Worm (Caenorhabditis elegans): ENCODE results near the gene ina-1.
A peak's percentile ranks its signal among the peaks of the same experiment; 100 is the strongest.

The ina-1 gene

ce11 chrIII:9152950-9153349 is 19.7 kb downstream of the ina-1 start:
- no peak for TF ChIP-seq dao-5 (tag; optimal IDR thresholded peaks at IDR 0.05)
- TF ChIP-seq him-1 (tag; optimal IDR thresholded peaks at IDR 0.05), result no peak
- no peak for TF ChIP-seq W03F9.2 (tag; optimal IDR thresholded peaks at IDR 0.05)

DNA sequence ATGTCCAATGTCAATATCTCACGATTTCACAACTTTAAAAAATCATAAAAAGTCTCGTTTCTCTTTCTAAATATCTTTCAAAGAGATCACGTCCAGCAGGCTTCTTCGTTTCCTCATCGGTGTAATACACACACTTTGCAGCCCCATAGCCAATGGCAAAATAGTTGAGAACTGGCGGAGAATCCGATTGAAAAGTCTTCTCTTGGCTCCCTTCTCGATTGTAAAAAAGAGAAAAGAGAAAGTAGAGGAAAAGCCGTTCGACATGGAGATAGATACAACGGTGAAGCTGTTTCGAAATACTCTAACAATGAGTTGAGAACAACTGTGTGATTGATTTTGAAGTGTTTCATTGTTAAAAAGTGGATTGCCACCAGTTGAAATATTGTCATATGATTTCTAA is 20.8 kb downstream of the ina-1 start:
- TF ChIP-seq dao-5 (tag; optimal IDR thresholded peaks at IDR 0.05) (no peak), W03F9.2 (tag; optimal IDR thresholded peaks at IDR 0.05) (no peak), him-1 (tag; optimal IDR thresholded peaks at IDR 0.05) (no peak)

ce11 chrIII:9149132-9149531 is 23.5 kb downstream of the ina-1 start:
- TF ChIP-seq him-1 (tag; optimal IDR thresholded peaks at IDR 0.05) (no peak), dao-5 (tag; optimal IDR thresholded peaks at IDR 0.05) (no peak), W03F9.2 (tag; optimal IDR thresholded peaks at IDR 0.05) (no peak)

ce11 chrIII:9145765-9146164 is 26.8 kb downstream of the ina-1 start, which contains the start of gene ZK512.8:
ZK512.8 (plus strand) TSS chrIII:9146065.
- TF ChIP-seq dao-5 (tag; optimal IDR thresholded peaks at IDR 0.05) (no peak), him-1 (tag; optimal IDR thresholded peaks at IDR 0.05) (no peak), W03F9.2 (tag; optimal IDR thresholded peaks at IDR 0.05) (no peak)

DNA sequence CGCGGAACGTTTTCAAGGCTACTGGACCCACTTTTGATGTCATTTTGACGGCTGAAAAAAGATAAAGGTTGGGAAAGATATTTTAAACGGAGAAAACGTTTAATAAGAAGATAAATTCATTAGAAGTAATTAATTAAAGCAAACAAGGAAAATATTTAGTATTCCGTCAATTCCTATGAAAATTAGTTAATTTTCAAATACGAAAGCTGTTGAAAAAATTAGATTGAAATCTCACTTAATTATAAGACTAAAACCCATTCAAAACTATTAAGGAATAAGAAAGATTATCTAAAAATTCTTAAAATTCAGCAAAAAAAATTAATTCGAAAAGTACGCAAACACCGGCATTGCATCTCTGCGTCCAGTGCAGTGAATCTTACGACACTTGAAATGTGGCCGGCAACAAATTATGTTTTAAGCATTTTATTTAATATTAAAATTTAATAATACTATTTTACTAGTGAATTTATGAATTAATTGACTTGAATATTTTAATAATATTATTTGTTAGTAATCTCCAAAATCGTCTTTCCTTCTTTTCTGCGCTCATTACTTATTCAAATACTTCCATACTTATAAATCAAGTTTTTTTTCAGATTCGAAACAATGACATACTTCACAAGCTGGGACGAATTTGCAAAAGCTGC is 27.7 kb downstream of the ina-1 start, which contains the start of the genes ZK512.2 and ZK512.4:
ZK512.2 (minus strand) TSS at position 51 of the 647 bp plus-strand sequence.
ZK512.4 (plus strand) TSS at position 597 of the 647 bp plus-strand sequence.
- TF ChIP-seq W03F9.2 (tag; optimal IDR thresholded peaks at IDR 0.05), result peak; percentile 65
- no peak for TF ChIP-seq dao-5 (tag; optimal IDR thresholded peaks at IDR 0.05)

DNA sequence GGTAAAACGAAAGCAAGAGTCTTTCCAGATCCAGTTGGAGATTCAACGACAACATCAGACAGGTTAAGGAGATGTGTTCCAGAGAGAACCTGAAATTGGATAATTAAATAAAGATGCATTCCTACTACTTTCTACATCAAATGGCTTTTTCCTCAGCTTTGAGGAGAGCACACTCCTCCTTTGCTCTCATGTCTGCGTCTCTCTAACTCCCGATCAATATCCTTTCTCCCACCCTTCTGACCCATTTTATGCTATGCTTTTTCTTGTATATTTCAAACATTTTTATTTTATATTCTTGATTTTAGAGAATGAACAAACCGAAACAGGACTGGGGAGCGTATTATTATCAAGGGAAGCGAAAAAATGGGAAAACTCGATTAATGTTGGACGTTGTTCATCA is 28.7 kb downstream of the ina-1 start, which contains the start of gene ZK512.11:
ZK512.11 (plus strand) TSS at position 301 of the 400 bp plus-strand sequence.
- no peak for TF ChIP-seq him-1 (tag; optimal IDR thresholded peaks at IDR 0.05)

- no peak for TF ChIP-seq dao-5 (tag; optimal IDR thresholded peaks at IDR 0.05)
- no peak for TF ChIP-seq W03F9.2 (tag; optimal IDR thresholded peaks at IDR 0.05)
- TF ChIP-seq him-1 (tag; optimal IDR thresholded peaks at IDR 0.05), result no peak
Measured at ce11 chrIII:9138601-9139000, 34.0 kb downstream of the ina-1 start, which contains the start of gene ZK512.7. ZK512.7 (minus strand) TSS chrIII:9138701.

ce11 chrIII:9136587-9136986 is 36.0 kb downstream of the ina-1 start, which contains the start of gene eat-4:
eat-4 (plus strand) TSS chrIII:9136887.
- TF ChIP-seq W03F9.2 (tag; optimal IDR thresholded peaks at IDR 0.05) (no peak), him-1 (tag; optimal IDR thresholded peaks at IDR 0.05) (no peak), dao-5 (tag; optimal IDR thresholded peaks at IDR 0.05) (no peak)

- no peak for TF ChIP-seq W03F9.2 (tag; optimal IDR thresholded peaks at IDR 0.05)
- TF ChIP-seq dao-5 (tag; optimal IDR thresholded peaks at IDR 0.05), result no peak
- TF ChIP-seq him-1 (tag; optimal IDR thresholded peaks at IDR 0.05), result no peak
Measured at ce11 chrIII:9130588-9130987, 42.0 kb downstream of the ina-1 start, which contains the start of gene ZK512.10. ZK512.10 (plus strand) TSS chrIII:9130888.

- TF ChIP-seq him-1 (tag; optimal IDR thresholded peaks at IDR 0.05) (no peak), W03F9.2 (tag; optimal IDR thresholded peaks at IDR 0.05) (no peak), dao-5 (tag; optimal IDR thresholded peaks at IDR 0.05) (no peak)
Measured at ce11 chrIII:9125789-9126304, 46.8 kb downstream of the ina-1 start, which contains the start of gene sec-16A.1. sec-16A.1 (plus strand) TSS chrIII:9125839.

ce11 chrIII:9118921-9119606 is 53.5 kb downstream of the ina-1 start, which contains the start of gene ced-11:
ced-11 (plus strand) TSS chrIII:9119556.
- TF ChIP-seq him-1 (tag; optimal IDR thresholded peaks at IDR 0.05), result no peak

DNA sequence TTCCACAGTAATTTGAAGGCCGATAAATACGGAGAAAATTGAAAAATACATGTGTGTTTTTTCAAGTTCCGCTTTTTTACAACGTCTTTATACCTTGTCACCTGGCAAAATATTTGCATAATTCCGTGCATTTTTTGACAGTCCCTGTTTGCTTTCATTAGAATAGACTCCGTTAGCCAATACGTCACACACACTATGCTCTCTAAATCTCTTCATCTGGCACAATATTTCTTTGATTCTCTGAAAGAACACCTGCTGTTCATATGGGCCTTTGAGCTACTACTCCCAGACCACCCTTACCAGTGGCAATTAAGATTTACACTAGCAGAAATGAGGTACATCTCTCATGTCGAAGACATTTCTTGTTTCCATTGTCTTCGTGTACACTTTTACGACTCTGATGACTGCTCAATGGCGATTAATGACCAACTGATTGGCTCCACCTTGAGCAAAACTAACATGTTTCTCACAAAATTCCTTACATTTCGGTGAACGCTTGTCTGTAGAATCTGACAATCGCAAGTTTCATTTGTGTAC is 54.2 kb downstream of the ina-1 start, which contains the start of gene grl-11:
grl-11 (minus strand) TSS at position 51 of the 537 bp plus-strand sequence.
- TF ChIP-seq him-1 (tag; optimal IDR thresholded peaks at IDR 0.05), result no peak
- no peak for TF ChIP-seq W03F9.2 (tag; optimal IDR thresholded peaks at IDR 0.05)
- no peak for TF ChIP-seq dao-5 (tag; optimal IDR thresholded peaks at IDR 0.05)
